Worm (Caenorhabditis elegans): ENCODE data around the gene W01C9.2.
A peak's percentile ranks its signal among the peaks of the same experiment; 100 is the strongest.

The W01C9.2 gene

ce11 chrII:8561227-8561626, 25.1 kb downstream of the W01C9.2 start, which contains the start of gene iff-2:
Gene iff-2 (minus strand): TSS chrII:8561367.
- TF ChIP-seq zag-1 (tag; optimal IDR thresholded peaks at IDR 0.05) (peak; percentile 81), daf-16 (GFP tag; optimal IDR thresholded peaks at IDR 0.05) (peak; percentile 89 to 91), daf-16 (tag; optimal IDR thresholded peaks at IDR 0.05) (peak; percentile 92), ceh-82 (tag; optimal IDR thresholded peaks at IDR 0.05) (peak; percentile 12), aly-2 (tag; optimal IDR thresholded peaks at IDR 0.05) (peak; percentile 19), spr-3 (GFP tag; optimal IDR thresholded peaks at IDR 0.05) (peak; percentile 93), dmd-6 (GFP tag; IDR thresholded peaks at IDR 0.05) (peak; percentile 99), lin-1 (GFP tag; IDR thresholded peaks at IDR 0.05) (peak; percentile 96), dpl-1 (GFP tag; optimal IDR thresholded peaks at IDR 0.05) (peak; percentile 97), nhr-237 (tag; optimal IDR thresholded peaks at IDR 0.05) (peak; percentile 83), nhr-76 (tag; optimal IDR thresholded peaks at IDR 0.05) (peak; percentile 81), Y75B8A.6 (GFP tag; IDR thresholded peaks at IDR 0.05) (peak; percentile 96), nhr-25 (tag; optimal IDR thresholded peaks at IDR 0.05; ENCODE audit: borderline replicate concordance, insufficient read depth) (peak; percentile 97), mxl-3 (GFP tag; optimal IDR thresholded peaks at IDR 0.05) (peak; percentile 100), T26A8.4 (GFP tag; IDR thresholded peaks at IDR 0.05) (peak; percentile 97), Y5F2A.4 (GFP tag; optimal IDR thresholded peaks at IDR 0.05) (peak; percentile 78), lsy-2 (tag; optimal IDR thresholded peaks at IDR 0.05) (peak; percentile 97 to 98), gei-8 (GFP tag; optimal IDR thresholded peaks at IDR 0.05) (peak; percentile 58), fkh-10 (GFP tag; optimal IDR thresholded peaks at IDR 0.05) (peak; percentile 99), pqm-1 (tag; optimal IDR thresholded peaks at IDR 0.05) (peak; percentile 92), nhr-48 (tag; optimal IDR thresholded peaks at IDR 0.05) (peak; percentile 95), rbr-2 (tag; optimal IDR thresholded peaks at IDR 0.05) (peak; percentile 99), hif-1 (tag; optimal IDR thresholded peaks at IDR 0.05) (peak; percentile 88 to 96), daf-12 (tag; optimal IDR thresholded peaks at IDR 0.05) (no peak), nhr-77 (tag; optimal IDR thresholded peaks at IDR 0.05) (peak; percentile 99), F37D6.2 (tag; optimal IDR thresholded peaks at IDR 0.05) (peak; percentile 95), ztf-7 (tag; optimal IDR thresholded peaks at IDR 0.05) (peak; percentile 87), zip-11 (GFP tag; IDR thresholded peaks at IDR 0.05) (no peak), F49E8.2 (tag; optimal IDR thresholded peaks at IDR 0.05; ENCODE audit: borderline replicate concordance) (no peak), egl-27 (tag; optimal IDR thresholded peaks at IDR 0.05) (peak; percentile 80), ceh-20 (GFP tag; IDR thresholded peaks at IDR 0.05) (peak; percentile 98), nhr-11 (tag; optimal IDR thresholded peaks at IDR 0.05) (peak; percentile 100), lin-29 (GFP tag; IDR thresholded peaks at IDR 0.05) (peak; percentile 88), snpc-4 (tag; optimal IDR thresholded peaks at IDR 0.05) (peak; percentile 70), lin-15B (tag; optimal IDR thresholded peaks at IDR 0.05) (peak; percentile 98), F10B5.3 (tag; optimal IDR thresholded peaks at IDR 0.05) (peak; percentile 75), snpc-1.2 (GFP tag; IDR thresholded peaks at IDR 0.05) (no peak), pha-4 (GFP tag; IDR thresholded peaks at IDR 0.05) (peak; percentile 96), pha-4 (tag; optimal IDR thresholded peaks at IDR 0.05) (no peak), skn-1 (tag; optimal IDR thresholded peaks at IDR 0.05) (peak; percentile 95), attf-4 (tag; optimal IDR thresholded peaks at IDR 0.05) (no peak), dve-1 (tag; optimal IDR thresholded peaks at IDR 0.05; ENCODE audit: insufficient read depth) (peak; percentile 100), zfp-3 (GFP tag; conservative IDR thresholded peaks at IDR 0.05) (peak; percentile 97), saeg-2 (GFP tag; IDR thresholded peaks at IDR 0.05) (peak; percentile 92), madf-9 (GFP tag; conservative IDR thresholded peaks at IDR 0.05) (peak; percentile 95), zip-2 (tag; optimal IDR thresholded peaks at IDR 0.05) (peak; percentile 89), R02D3.7 (tag; optimal IDR thresholded peaks at IDR 0.05) (peak; percentile 50), ztf-11 (tag; optimal IDR thresholded peaks at IDR 0.05) (peak; percentile 2), tag-97 (GFP tag; IDR thresholded peaks at IDR 0.05) (0 out of 2 replicates have a peak, but pooled peaks have one; percentile 78), zfp-2 (tag; optimal IDR thresholded peaks at IDR 0.05) (peak; percentile 100), cey-2 (tag; optimal IDR thresholded peaks at IDR 0.05; ENCODE audit: borderline replicate concordance, insufficient read depth) (peak; percentile 85), nhr-10 (tag; optimal IDR thresholded peaks at IDR 0.05) (peak; percentile 97)
